Worm (Caenorhabditis elegans) whole organism, L1 larva: Measurements from ENCODE around the gene Y50E8A.1.

Source experiments
- C04F5.9 ChIP-seq: sonication (generic microtip); optimal IDR thresholded peaks from 2 replicates; lab custom pipeline; 2016; ENCODE audit warnings: missing genetic modification characterization, missing compliant biosample characterization
- C16A3.4 ChIP-seq: fragments of 150-350 bp; optimal IDR thresholded peaks from 2 replicates; lab custom pipeline; 2014; ENCODE audit warnings: missing biosample characterization, missing genetic modification characterization
- C34B4.2 ChIP-seq: sonication (generic microtip); optimal IDR thresholded peaks from 2 replicates; lab custom pipeline; 2017; ENCODE audit warnings: mild to moderate bottlenecking, missing genetic modification characterization, missing compliant biosample characterization
- F16B12.6 ChIP-seq: fragments of 150-350 bp; optimal IDR thresholded peaks from 2 replicates; lab custom pipeline; 2014; ENCODE audit warnings: missing biosample characterization, missing genetic modification characterization
- ceh-63 ChIP-seq: fragments of 200-800 bp; sonication (Bioruptor generic); optimal IDR thresholded peaks from 2 replicates; lab custom pipeline; 2018; ENCODE audit warnings: mild to moderate bottlenecking, missing genetic modification characterization, missing compliant biosample characterization
- ceh-88 ChIP-seq: fragments of 200-800 bp; sonication (Bioruptor generic); IDR thresholded peaks from 2 replicates; pipeline ENCODE4 v1.3.6; 2022; ENCODE audit warnings: missing genetic modification characterization, missing compliant biosample characterization
- ceh-90 ChIP-seq: sonication (generic microtip); optimal IDR thresholded peaks from 2 replicates; lab custom pipeline; 2016; ENCODE audit warnings: missing genetic modification characterization, missing compliant biosample characterization
- dpl-1 ChIP-seq, 3 experiments: fragments of 150-350 bp in 2 of 3; sonication (generic microtip) in 1 of 3; optimal IDR thresholded peaks; 2 replicates each; lab custom pipeline; 2014 to 2017; ENCODE audit warnings: missing biosample characterization in 3 of 3, missing genetic modification characterization in 3 of 3, missing genetic modification reagents in 3 of 3
- dsc-1 ChIP-seq: sonication (generic microtip); optimal IDR thresholded peaks from 2 replicates; lab custom pipeline; 2016; ENCODE audit warnings: mild to moderate bottlenecking, missing genetic modification characterization, missing compliant biosample characterization
- efl-1 ChIP-seq, 4 experiments: fragments of 150-350 bp; optimal IDR thresholded peaks in 3 of 4; peaks in 1 of 4; 1 replicate in 1 of 4; 2 replicates in 3 of 4; lab custom pipeline; 2014; ENCODE audit warnings: missing biosample characterization in 2 of 4, missing genetic modification characterization in 2 of 4, missing genetic modification reagents in 2 of 4
- efl-3 ChIP-seq: fragments of 200-800 bp; sonication (Bioruptor generic); optimal IDR thresholded peaks from 2 replicates; lab custom pipeline; 2018; ENCODE audit warnings: mild to moderate bottlenecking, missing genetic modification characterization, missing compliant biosample characterization
- egl-13 ChIP-seq: sonication (generic microtip); optimal IDR thresholded peaks from 2 replicates; lab custom pipeline; 2016; ENCODE audit warnings: missing genotype, missing genetic modification reagents, missing genetic modification characterization, missing compliant biosample characterization
- egl-27 ChIP-seq, 2 experiments: fragments of 150-350 bp in 1 of 2; sonication (generic microtip); optimal IDR thresholded peaks; 3 replicates each; lab custom pipeline; 2017 to 2018; ENCODE audit warnings: missing biosample characterization in 2 of 2, missing genetic modification characterization in 2 of 2, missing genetic modification reagents in 2 of 2
- elt-3 ChIP-seq, 6 experiments: fragments of 150-350 bp in 1 of 6; sonication (generic microtip); optimal IDR thresholded peaks; 2 replicates each; lab custom pipeline; 2017 to 2018; ENCODE audit warnings: missing biosample characterization in 6 of 6, missing genetic modification characterization in 6 of 6, inconsistent platforms in 1 of 6
- ets-5 ChIP-seq: fragments of 200-800 bp; sonication (Bioruptor generic); IDR thresholded peaks from 2 replicates; pipeline ENCODE4 v1.3.6; 2022; ENCODE audit warnings: missing genetic modification characterization, missing compliant biosample characterization
- fkh-4 ChIP-seq: sonication (generic microtip); optimal IDR thresholded peaks from 2 replicates; lab custom pipeline; 2016; ENCODE audit warnings: missing compliant biosample characterization, missing genetic modification characterization, borderline replicate concordance
- fos-1 ChIP-seq: fragments of 150-350 bp; optimal IDR thresholded peaks from 2 replicates; lab custom pipeline; 2014; ENCODE audit warnings: missing biosample characterization, missing genetic modification characterization
- grh-1 ChIP-seq: fragments of 200-800 bp; sonication (Bioruptor generic); IDR thresholded peaks from 2 replicates; pipeline ENCODE4 v1.3.6; 2022; ENCODE audit warnings: missing genetic modification reagents, missing genetic modification characterization, missing compliant biosample characterization
- hlh-17 ChIP-seq: fragments of 200-800 bp; sonication (Bioruptor generic); optimal IDR thresholded peaks from 2 replicates; lab custom pipeline; 2018; ENCODE audit warnings: missing genetic modification characterization, mild to moderate bottlenecking, missing compliant biosample characterization, moderate library complexity, borderline replicate concordance
- hlh-4 ChIP-seq: sonication (generic microtip); optimal IDR thresholded peaks from 2 replicates; lab custom pipeline; 2016; ENCODE audit warnings: mild to moderate bottlenecking, missing genetic modification characterization, missing compliant biosample characterization
- hpl-2 ChIP-seq: fragments of 150-350 bp; optimal IDR thresholded peaks from 2 replicates; lab custom pipeline; 2014; ENCODE audit warnings: missing biosample characterization, missing genetic modification reagents, missing genetic modification characterization
- irx-1 ChIP-seq: sonication (generic microtip); optimal IDR thresholded peaks from 2 replicates; lab custom pipeline; 2016; ENCODE audit warnings: missing genetic modification characterization, missing compliant biosample characterization
- isw-1 ChIP-seq: fragments of 200-800 bp; sonication (Bioruptor generic); IDR thresholded peaks from 2 replicates; pipeline ENCODE4 v1.3.6; 2022; ENCODE audit warnings: missing genetic modification characterization, missing compliant biosample characterization
- lin-14 ChIP-seq: fragments of 200-800 bp; sonication (Bioruptor generic); optimal IDR thresholded peaks from 2 replicates; lab custom pipeline; 2018; ENCODE audit warnings: mild to moderate bottlenecking, missing genetic modification characterization, moderate library complexity, missing compliant biosample characterization
- lin-15B ChIP-seq: fragments of 150-350 bp; sonication (generic microtip); optimal IDR thresholded peaks from 3 replicates; lab custom pipeline; 2014; ENCODE audit warnings: missing biosample characterization, missing genetic modification characterization
- lir-3 ChIP-seq: sonication (generic microtip); optimal IDR thresholded peaks from 2 replicates; lab custom pipeline; 2016; ENCODE audit warnings: mild to moderate bottlenecking, missing genetic modification characterization, moderate library complexity, missing compliant biosample characterization; ENCODE audit not compliant: poor library complexity
- lsy-2 ChIP-seq, 2 experiments: fragments of 150-350 bp; optimal IDR thresholded peaks; 2 replicates each; lab custom pipeline; 2014; ENCODE audit warnings: missing biosample characterization in 2 of 2, missing genetic modification characterization in 2 of 2
- mab-9 ChIP-seq: fragments of 200-800 bp; sonication (Bioruptor generic); IDR thresholded peaks from 2 replicates; pipeline ENCODE4 v1.3.6; 2022; ENCODE audit warnings: missing genetic modification reagents, missing genetic modification characterization, missing compliant biosample characterization
- mdl-1 ChIP-seq, 2 experiments: fragments of 150-350 bp; optimal IDR thresholded peaks; 2 replicates each; lab custom pipeline; 2014 to 2017; ENCODE audit warnings: missing biosample characterization in 2 of 2, missing genetic modification characterization in 2 of 2, inconsistent platforms in 1 of 2
- nhr-12 ChIP-seq: sonication (generic microtip); optimal IDR thresholded peaks from 2 replicates; lab custom pipeline; 2017; ENCODE audit warnings: missing biosample characterization, missing genetic modification characterization
- nhr-19 ChIP-seq: fragments of 200-800 bp; sonication (Bioruptor generic); conservative IDR thresholded peaks from 2 replicates; pipeline ENCODE4 v1.3.6; 2022; ENCODE audit warnings: missing genetic modification characterization, missing compliant biosample characterization
- nhr-20 ChIP-seq: sonication (generic microtip); optimal IDR thresholded peaks from 2 replicates; lab custom pipeline; 2016; ENCODE audit warnings: mild to moderate bottlenecking, missing genetic modification characterization, missing compliant biosample characterization
- nhr-28 ChIP-seq: fragments of 150-350 bp; optimal IDR thresholded peaks from 2 replicates; lab custom pipeline; 2014; ENCODE audit warnings: missing biosample characterization, missing genetic modification characterization
- nhr-47 ChIP-seq: sonication (generic microtip); optimal IDR thresholded peaks from 2 replicates; lab custom pipeline; 2016; ENCODE audit warnings: mild to moderate bottlenecking, missing genetic modification characterization, moderate library complexity, missing compliant biosample characterization
- nhr-71 ChIP-seq: sonication (generic microtip); optimal IDR thresholded peaks from 2 replicates; lab custom pipeline; 2016; ENCODE audit warnings: mild to moderate bottlenecking, missing genetic modification characterization, moderate library complexity, missing compliant biosample characterization
- nhr-76 ChIP-seq: sonication (generic microtip); optimal IDR thresholded peaks from 2 replicates; lab custom pipeline; 2017; ENCODE audit warnings: missing biosample characterization, missing genetic modification characterization
- nhr-85 ChIP-seq: sonication (generic microtip); peaks from one replicate; lab custom pipeline; 2016; ENCODE audit warnings: missing genetic modification characterization, inconsistent platforms, missing compliant biosample characterization
- pag-3 ChIP-seq: sonication (generic microtip); optimal IDR thresholded peaks from 2 replicates; lab custom pipeline; 2017; ENCODE audit warnings: missing genetic modification characterization, mild to moderate bottlenecking, missing compliant biosample characterization, antibody characterized with exemption, borderline replicate concordance; ENCODE audit not compliant: insufficient read depth
- rnt-1 ChIP-seq: sonication (generic microtip); optimal IDR thresholded peaks from 2 replicates; lab custom pipeline; 2016; ENCODE audit warnings: mild to moderate bottlenecking, missing genetic modification characterization, moderate library complexity, missing compliant biosample characterization
- skn-1 ChIP-seq: fragments of 150-350 bp; optimal IDR thresholded peaks from 2 replicates; lab custom pipeline; 2014; ENCODE audit warnings: missing biosample characterization, missing genetic modification characterization
- snu-23 ChIP-seq: sonication (generic microtip); optimal IDR thresholded peaks from 2 replicates; lab custom pipeline; 2016; ENCODE audit warnings: missing genetic modification characterization, missing compliant biosample characterization
- sptf-1 ChIP-seq: fragments of 150-350 bp; optimal IDR thresholded peaks from 2 replicates; lab custom pipeline; 2014; ENCODE audit warnings: missing biosample characterization, missing genetic modification characterization
- sup-37 ChIP-seq: fragments of 200-800 bp; sonication (Bioruptor generic); optimal IDR thresholded peaks from 2 replicates; lab custom pipeline; 2018; ENCODE audit warnings: mild to moderate bottlenecking, missing genetic modification characterization, missing compliant biosample characterization
- swsn-7 ChIP-seq: sonication (generic microtip); optimal IDR thresholded peaks from 2 replicates; lab custom pipeline; 2016; ENCODE audit warnings: missing genetic modification characterization, missing compliant biosample characterization
- unc-130 ChIP-seq: fragments of 150-350 bp; optimal IDR thresholded peaks from 2 replicates; lab custom pipeline; 2017; ENCODE audit warnings: missing biosample characterization, missing genetic modification characterization, inconsistent platforms
- unc-62 ChIP-seq: fragments of 150-350 bp; optimal IDR thresholded peaks from 2 replicates; lab custom pipeline; 2014; ENCODE audit warnings: missing biosample characterization, missing genetic modification reagents, missing genetic modification characterization
- unc-86 ChIP-seq: sonication (generic microtip); optimal IDR thresholded peaks from 2 replicates; lab custom pipeline; 2016; ENCODE audit warnings: missing genetic modification characterization, missing compliant biosample characterization
- unc-98 ChIP-seq: fragments of 200-800 bp; sonication (Bioruptor generic); IDR thresholded peaks from 2 replicates; pipeline ENCODE4 v1.3.6; 2022; ENCODE audit warnings: missing genetic modification characterization, missing compliant biosample characterization
- zag-1 ChIP-seq: fragments of 150-350 bp; optimal IDR thresholded peaks from 2 replicates; lab custom pipeline; 2014; ENCODE audit warnings: missing biosample characterization, missing genetic modification characterization
- ztf-4 ChIP-seq: fragments of 150-350 bp; optimal IDR thresholded peaks from 2 replicates; lab custom pipeline; 2014; ENCODE audit warnings: missing biosample characterization, missing genetic modification characterization

Gene Y50E8A.1

DNA sequence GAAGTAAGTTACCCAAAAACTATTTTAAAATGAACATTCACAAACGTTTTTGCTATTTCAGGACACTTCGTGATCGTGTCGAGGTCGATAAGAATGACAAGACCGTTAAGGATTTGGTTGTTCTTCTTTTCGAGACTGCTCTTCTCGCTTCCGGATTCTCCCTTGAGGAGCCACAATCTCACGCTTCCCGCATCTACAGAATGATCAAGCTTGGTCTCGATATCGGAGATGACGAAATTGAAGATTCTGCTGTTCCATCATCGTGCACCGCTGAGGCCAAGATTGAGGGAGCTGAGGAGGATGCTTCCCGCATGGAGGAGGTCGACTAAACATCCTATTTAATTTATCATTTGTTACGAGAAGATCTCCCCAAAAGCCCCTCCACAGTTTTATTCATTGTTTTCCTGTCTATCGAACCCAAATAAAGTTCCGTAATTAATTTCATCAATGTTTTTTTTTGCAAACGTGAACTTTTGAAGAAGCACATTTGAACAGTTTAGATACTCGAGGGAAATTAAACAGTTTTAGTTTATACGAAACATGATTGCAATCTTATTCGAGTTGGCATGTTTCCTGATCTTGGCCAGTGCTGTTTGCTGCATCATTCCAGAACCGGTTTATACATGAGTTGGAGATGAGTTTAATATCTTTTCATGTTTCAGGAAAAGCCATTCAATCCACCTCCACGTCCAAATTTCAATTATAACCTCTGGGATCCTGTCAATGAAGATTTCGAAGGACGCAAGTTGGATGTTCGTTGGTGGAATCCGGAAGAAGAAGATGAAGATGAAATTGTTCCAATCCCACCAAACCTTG lies 38.4 kb upstream of the Y50E8A.1 start, which contains the start of gene C47E8.11 (continued):
- TF ChIP-seq unc-98 (GFP tag; lab: Robert Waterston, UW) (no peak), egl-13 (tag; lab: Kevin White, UChicago) (peak; percentile 5), zag-1 (tag; lab: Kevin White, UChicago) (no peak), hlh-4 (tag; lab: Kevin White, UChicago) (no peak), swsn-7 (tag; lab: Kevin White, UChicago) (peak; percentile 63), nhr-12 (tag; lab: Kevin White, UChicago) (no peak), C34B4.2 (tag; lab: Kevin White, UChicago) (no peak), lin-14 (GFP tag; lab: Kevin White, UChicago) (peak; percentile 33), dsc-1 (peak; percentile 38), unc-62 (GFP tag; lab: Kevin White, UChicago) (no peak), nhr-76 (tag; lab: Kevin White, UChicago) (no peak), isw-1 (no peak), fkh-4 (no peak), ets-5 (GFP tag; lab: Robert Waterston, UW) (no peak), mdl-1 (tag; optimal IDR thresholded peaks at IDR 0.05; lab: Kevin White, UChicago) (no peak), irx-1 (no peak), dpl-1 (GFP tag; optimal IDR thresholded peaks at IDR 0.05; lab: Kevin White, UChicago) (no peak), nhr-85 (tag; lab: Kevin White, UChicago) (no peak), grh-1 (peak; percentile 31; the same call in 1 of the 2 replicates), F16B12.6 (no peak), unc-86 (tag; lab: Kevin White, UChicago) (peak; percentile 28), lin-15B (tag; lab: Kevin White, UChicago) (no peak), rnt-1 (tag; lab: Kevin White, UChicago) (peak; percentile 41), mab-9 (GFP tag; lab: Robert Waterston, UW) (no peak), nhr-47 (peak; percentile 48), sptf-1 (no peak), ceh-63 (no peak), hpl-2 (GFP tag; lab: Kevin White, UChicago) (no peak), snu-23 (GFP tag; lab: Kevin White, UChicago) (peak; percentile 67), lsy-2 (tag; optimal IDR thresholded peaks at IDR 0.05; lab: Kevin White, UChicago) (peak; percentile 26 to 41), elt-3 (tag; optimal IDR thresholded peaks at IDR 0.05; lab: Kevin White, UChicago) (no peak), efl-3 (GFP tag; lab: Kevin White, UChicago) (no peak), nhr-19 (peak; percentile 38; the same call in 1 of the 2 replicates), skn-1 (tag; lab: Kevin White, UChicago) (no peak), pag-3 (tag; lab: Kevin White, UChicago) (peak; percentile 18), ceh-90 (no peak), nhr-71 (peak; percentile 69), nhr-20 (peak; percentile 39), egl-27 (tag; optimal IDR thresholded peaks at IDR 0.05; lab: Kevin White, UChicago) (no peak), nhr-28 (tag; lab: Kevin White, UChicago) (no peak), unc-130 (tag; lab: Kevin White, UChicago) (no peak), lir-3 (tag; lab: Kevin White, UChicago) (no peak), ztf-4 (tag; lab: Kevin White, UChicago) (peak; percentile 49), fos-1 (tag; lab: Kevin White, UChicago) (no peak), C16A3.4 (no peak), efl-1 (optimal IDR thresholded peaks at IDR 0.05; lab: Kevin White, UChicago) (no peak), efl-1 (GFP tag; optimal IDR thresholded peaks at IDR 0.05 in 1 of 2; lab: Kevin White, UChicago) (peak; percentile 13 to 68), ceh-88 (GFP tag; lab: Robert Waterston, UW) (no peak), hlh-17 (GFP tag; lab: Kevin White, UChicago) (no peak), C04F5.9 (tag; lab: Kevin White, UChicago) (no peak), sup-37 (GFP tag; lab: Kevin White, UChicago) (no peak)
